Worm (Caenorhabditis elegans) whole organism, late embryonic: ENCODE results near the gene lec-2.

Experiments
- ama-1 ChIP-seq: fragments of 150-350 bp; optimal IDR thresholded peaks from 2 replicates; lab custom pipeline; 2014
- ceh-18 ChIP-seq: sonication (generic microtip); optimal IDR thresholded peaks from 2 replicates; lab custom pipeline; 2016; ENCODE audit warnings: missing genetic modification characterization, missing compliant biosample characterization
- lim-6 ChIP-seq: sonication (generic microtip); optimal IDR thresholded peaks from 2 replicates; lab custom pipeline; 2016; ENCODE audit warnings: missing genetic modification characterization, missing compliant biosample characterization
- sox-4 ChIP-seq: sonication (generic microtip); optimal IDR thresholded peaks from 2 replicates; lab custom pipeline; 2017; ENCODE audit warnings: mild to moderate bottlenecking, missing genetic modification characterization, inconsistent platforms, missing compliant biosample characterization

- no peak for TF ChIP-seq sox-4
- TF ChIP-seq lim-6 (tag; lab: Kevin White, UChicago), result no peak
- TF ChIP-seq ceh-18 (tag; lab: Kevin White, UChicago), result no peak
- no peak for TF ChIP-seq ama-1 (lab: Kevin White, UChicago)
These were observed 12.2 kb upstream of the lec-2 start, which contains the start of gene F52H3.6 for ce11 chrII:10028195-10028594.
